Worm (Caenorhabditis elegans) whole organism, L4 larva: ENCODE data around the gene F13A2.2.
A peak's percentile ranks its signal among the peaks of the same experiment; 100 is the strongest.

Source experiments
- D1046.2 ChIP-seq: fragments of 200-800 bp; sonication (Bioruptor generic); IDR thresholded peaks from 2 replicates; pipeline ENCODE4 v1.3.6; 2022; ENCODE audit warnings: missing genetic modification characterization, missing compliant biosample characterization
- F49E8.2 ChIP-seq: sonication (generic microtip); optimal IDR thresholded peaks from 2 replicates; lab custom pipeline; 2016; ENCODE audit warnings: missing compliant biosample characterization, mild to moderate bottlenecking, missing genetic modification characterization, borderline replicate concordance
- T20F7.1 ChIP-seq: fragments of 200-800 bp; sonication (Bioruptor generic); optimal IDR thresholded peaks from 2 replicates; lab custom pipeline; 2018; ENCODE audit warnings: mild to moderate bottlenecking, missing genetic modification characterization, missing compliant biosample characterization
- T26A8.4 ChIP-seq: fragments of 200-800 bp; sonication (Bioruptor generic); IDR thresholded peaks from 2 replicates; pipeline ENCODE4 v1.3.6; 2022; ENCODE audit warnings: missing genetic modification characterization, missing compliant biosample characterization
- Y48G9A.11 ChIP-seq: fragments of 200-800 bp; sonication (Bioruptor generic); IDR thresholded peaks from 2 replicates; pipeline ENCODE4 v1.3.6; 2022; ENCODE audit warnings: missing genetic modification reagents, missing genetic modification characterization, missing compliant biosample characterization
- Y75B8A.6 ChIP-seq: fragments of 200-800 bp; sonication (Bioruptor generic); IDR thresholded peaks from 2 replicates; pipeline ENCODE4 v1.3.6; 2022; ENCODE audit warnings: missing genetic modification reagents, missing genetic modification characterization, missing compliant biosample characterization
- ceh-20 ChIP-seq: fragments of 200-800 bp; sonication (Bioruptor generic); IDR thresholded peaks from 2 replicates; pipeline ENCODE4 v1.3.6; 2022; ENCODE audit warnings: missing genetic modification reagents, missing genetic modification characterization, missing compliant biosample characterization
- ceh-82 ChIP-seq: sonication (generic microtip); optimal IDR thresholded peaks from 2 replicates; lab custom pipeline; 2017; ENCODE audit warnings: missing biosample characterization, missing genetic modification characterization
- dpl-1 ChIP-seq: fragments of 150-350 bp; optimal IDR thresholded peaks from 2 replicates; lab custom pipeline; 2014; ENCODE audit warnings: missing biosample characterization, missing genetic modification reagents, missing genetic modification characterization
- duxl-1 ChIP-seq: sonication (generic microtip); optimal IDR thresholded peaks from 2 replicates; lab custom pipeline; 2016; ENCODE audit warnings: mild to moderate bottlenecking, missing genetic modification characterization, moderate library complexity, missing compliant biosample characterization; ENCODE audit not compliant: poor library complexity
- dve-1 ChIP-seq: sonication (generic microtip); optimal IDR thresholded peaks from 2 replicates; lab custom pipeline; 2017; ENCODE audit warnings: antibody characterized with exemption, mild to moderate bottlenecking, missing genetic modification characterization, missing compliant biosample characterization; ENCODE audit not compliant: insufficient read depth
- fos-1 ChIP-seq: fragments of 150-350 bp; optimal IDR thresholded peaks from 2 replicates; lab custom pipeline; 2014; ENCODE audit warnings: missing biosample characterization, missing genetic modification characterization
- hif-1 ChIP-seq, 2 experiments: sonication (generic microtip); optimal IDR thresholded peaks; 2 replicates each; lab custom pipeline; 2016 to 2017; ENCODE audit warnings: missing compliant biosample characterization in 2 of 2, missing genetic modification characterization in 2 of 2, missing genetic modification reagents in 2 of 2, missing genotype in 2 of 2, mild to moderate bottlenecking in 1 of 2
- hlh-11 ChIP-seq: fragments of 200-800 bp; sonication (Bioruptor generic); optimal IDR thresholded peaks from 2 replicates; lab custom pipeline; 2018; ENCODE audit warnings: mild to moderate bottlenecking, missing genetic modification characterization, missing compliant biosample characterization
- hlh-30 ChIP-seq: sonication (generic microtip); optimal IDR thresholded peaks from 2 replicates; lab custom pipeline; 2017; ENCODE audit warnings: antibody characterized with exemption, mild to moderate bottlenecking, missing genetic modification characterization, missing compliant biosample characterization; ENCODE audit not compliant: insufficient read depth
- hmg-1.1 ChIP-seq: fragments of 200-800 bp; sonication (Bioruptor generic); IDR thresholded peaks from 2 replicates; pipeline ENCODE4 v1.3.6; 2022; ENCODE audit warnings: missing genetic modification reagents, missing genetic modification characterization, missing compliant biosample characterization
- lin-38 ChIP-seq: fragments of 200-800 bp; sonication (Bioruptor generic); IDR thresholded peaks from 2 replicates; pipeline ENCODE4 v1.3.6; 2022; ENCODE audit warnings: missing genetic modification reagents, missing genetic modification characterization, missing compliant biosample characterization
- lsy-2 ChIP-seq, 2 experiments: fragments of 150-350 bp in 1 of 2; sonication (generic microtip) in 1 of 2; optimal IDR thresholded peaks; 2 replicates each; lab custom pipeline; 2014 to 2017; ENCODE audit warnings: missing biosample characterization in 2 of 2, missing genetic modification characterization in 2 of 2
- madf-9 ChIP-seq: fragments of 200-800 bp; sonication (Bioruptor generic); conservative IDR thresholded peaks from 2 replicates; pipeline ENCODE4 v1.3.6; 2022; ENCODE audit warnings: missing genetic modification reagents, missing genetic modification characterization, missing compliant biosample characterization
- mdl-1 ChIP-seq, 2 experiments: fragments of 150-350 bp in 1 of 2; sonication (generic microtip) in 1 of 2; optimal IDR thresholded peaks; 2 replicates each; lab custom pipeline; 2014 to 2017; ENCODE audit warnings: missing biosample characterization in 2 of 2, missing genetic modification characterization in 2 of 2
- mep-1 ChIP-seq: fragments of 150-350 bp; sonication (generic microtip); optimal IDR thresholded peaks from 3 replicates; lab custom pipeline; 2014; ENCODE audit warnings: missing biosample characterization, missing genetic modification characterization
- mes-2 ChIP-seq: sonication (generic microtip); optimal IDR thresholded peaks from 2 replicates; lab custom pipeline; 2016; ENCODE audit warnings: missing genotype, mild to moderate bottlenecking, missing genetic modification characterization, missing compliant biosample characterization; ENCODE audit not compliant: poor library complexity, severe bottlenecking
- nhr-25 ChIP-seq: sonication (generic microtip); optimal IDR thresholded peaks from 2 replicates; lab custom pipeline; 2017; ENCODE audit warnings: missing genetic modification characterization, mild to moderate bottlenecking, missing compliant biosample characterization, antibody characterized with exemption, moderate library complexity, borderline replicate concordance; ENCODE audit not compliant: insufficient read depth
- nhr-28 ChIP-seq: fragments of 150-350 bp; optimal IDR thresholded peaks from 2 replicates; lab custom pipeline; 2014; ENCODE audit warnings: missing biosample characterization, missing genetic modification characterization
- pha-4 ChIP-seq, 2 experiments: fragments of 150-350 bp in 1 of 2; fragments of 200-800 bp in 1 of 2; sonication (Bioruptor generic) in 1 of 2; IDR thresholded peaks in 1 of 2; optimal IDR thresholded peaks in 1 of 2; 2 replicates each; pipeline versions ENCODE4 v1.3.6 to Lab custom; 2014 to 2022; ENCODE audit warnings: missing genetic modification characterization in 2 of 2, missing genetic modification reagents in 2 of 2, missing biosample characterization in 1 of 2, missing compliant biosample characterization in 1 of 2
- pqm-1 ChIP-seq: sonication (generic microtip); optimal IDR thresholded peaks from 2 replicates; lab custom pipeline; 2017; ENCODE audit warnings: missing biosample characterization, missing genetic modification characterization
- set-16 ChIP-seq: fragments of 200-800 bp; sonication (Bioruptor generic); IDR thresholded peaks from 2 replicates; pipeline ENCODE4 v1.3.6; 2022; ENCODE audit warnings: missing genetic modification reagents, missing genetic modification characterization, missing compliant biosample characterization
- tra-1 ChIP-seq: fragments of 200-800 bp; sonication (Bioruptor generic); IDR thresholded peaks from 2 replicates; pipeline ENCODE4 v1.3.6; 2022; ENCODE audit warnings: missing genetic modification reagents, missing genetic modification characterization, missing compliant biosample characterization
- zfp-3 ChIP-seq: fragments of 200-800 bp; sonication (Bioruptor generic); conservative IDR thresholded peaks from 2 replicates; pipeline ENCODE4 v1.3.6; 2022; ENCODE audit warnings: missing genetic modification reagents, missing genetic modification characterization, missing compliant biosample characterization
- ztf-7 ChIP-seq: fragments of 150-350 bp; optimal IDR thresholded peaks from 2 replicates; lab custom pipeline; 2014; ENCODE audit warnings: missing biosample characterization, missing genetic modification characterization

The F13A2.2 gene

DNA sequence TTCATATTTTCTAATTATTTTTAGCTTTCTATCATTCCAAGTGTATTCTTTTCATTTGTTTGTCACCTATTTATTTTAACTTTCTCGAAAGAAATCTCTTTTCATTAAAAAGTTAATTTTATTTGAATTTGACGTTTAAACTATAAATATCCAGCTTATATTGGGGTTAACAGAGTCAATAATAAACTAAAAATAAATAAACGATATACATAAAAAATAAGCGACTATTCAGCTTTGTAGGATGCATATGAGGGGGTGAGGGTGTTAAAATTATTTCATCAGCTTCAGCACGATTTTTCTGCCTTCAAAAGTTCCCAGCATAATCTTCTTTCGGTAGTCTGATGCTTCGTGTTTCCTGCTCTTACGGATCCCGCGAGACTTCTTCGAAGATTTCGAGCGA, 10.7 kb downstream of the F13A2.2 start:
- TF ChIP-seq D1046.2 (GFP tag; lab: Robert Waterston, UW) (no peak), lin-38 (GFP tag; lab: Robert Waterston, UW) (peak; percentile 42)

DNA sequence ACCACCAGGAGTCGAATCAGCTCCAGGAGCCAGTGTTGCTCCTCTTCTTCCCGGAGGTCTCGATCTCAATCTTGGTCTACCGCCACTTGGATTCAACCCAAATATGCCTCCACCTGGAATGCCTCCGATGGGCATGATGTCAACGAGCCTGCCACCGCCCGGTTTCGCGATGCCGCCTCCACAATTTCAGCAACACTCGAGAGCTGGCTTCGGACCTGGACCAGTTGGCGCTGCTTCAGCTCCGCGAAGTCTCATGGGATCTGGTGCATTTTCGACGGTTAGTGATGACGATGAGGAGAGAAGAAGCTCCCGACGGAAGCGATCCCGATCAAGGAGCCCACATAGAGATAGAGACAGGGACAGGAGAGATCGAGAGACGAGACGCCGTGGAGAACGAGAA, 11.4 kb downstream of the F13A2.2 start:
- TF ChIP-seq duxl-1 (no peak), set-16 (GFP tag; lab: Robert Waterston, UW) (peak; percentile 88), zfp-3 (no peak), ztf-7 (no peak), T26A8.4 (GFP tag; lab: Robert Waterston, UW) (no peak)

DNA sequence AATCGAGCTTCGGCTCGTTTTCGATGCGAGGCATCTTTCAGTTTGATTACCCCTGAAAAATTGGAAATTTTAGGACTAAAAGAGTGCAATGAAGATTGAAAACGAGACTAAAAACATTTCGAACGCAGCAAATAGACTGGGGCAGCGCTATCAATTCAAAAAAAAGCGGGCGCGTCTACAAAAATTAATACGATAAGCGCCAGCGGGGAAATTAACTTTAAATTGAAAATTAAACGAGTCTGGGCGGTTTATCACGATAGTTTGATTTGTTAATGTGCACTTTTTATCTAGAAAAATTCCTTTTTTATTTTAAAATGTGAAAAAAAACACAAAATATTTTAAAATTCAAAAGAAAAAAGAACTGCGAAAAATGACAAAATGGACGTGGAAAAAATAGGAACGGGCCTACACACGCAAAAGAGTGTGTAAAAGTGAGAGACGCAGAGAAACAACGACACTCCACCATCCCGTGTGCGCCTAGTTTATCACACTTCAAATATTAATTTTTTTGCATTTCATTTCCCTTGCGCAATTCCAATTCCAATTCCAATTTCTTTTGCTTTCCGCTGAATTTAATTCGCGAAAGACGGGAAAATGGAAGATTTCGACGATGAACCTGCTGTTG, 13.0 kb downstream of the F13A2.2 start, which contains the start of the genes gmpr-1 and fipp-1:
Gene gmpr-1 (minus strand): TSS at position 75 of the 625 bp plus-strand sequence.
Gene fipp-1 (plus strand): TSS at position 499 of the 625 bp plus-strand sequence.
- peak; percentile 99 for TF ChIP-seq T20F7.1 (GFP tag; lab: Kevin White, UChicago)
- TF ChIP-seq mdl-1 (tag; optimal IDR thresholded peaks at IDR 0.05; lab: Kevin White, UChicago) = peak in 1 of 2 experiments; percentile 8
- TF ChIP-seq ceh-82 = no peak
- peak; percentile 60 for TF ChIP-seq mes-2 (tag; lab: Kevin White, UChicago)
- TF ChIP-seq tra-1 (GFP tag; lab: Robert Waterston, UW) = no peak
- no peak for TF ChIP-seq nhr-28 (tag; lab: Kevin White, UChicago)
- TF ChIP-seq pqm-1 (tag; lab: Kevin White, UChicago) = peak; percentile 67
- TF ChIP-seq hmg-1.1 (GFP tag; lab: Robert Waterston, UW) = peak; percentile 53
- peak; percentile 51 for TF ChIP-seq dve-1 (tag; lab: Kevin White, UChicago)
- TF ChIP-seq ceh-20 (GFP tag; lab: Robert Waterston, UW) = no peak
- TF ChIP-seq pha-4 (GFP tag; IDR thresholded peaks at IDR 0.05; lab: Robert Waterston, UW) = 0 out of 2 replicates have a peak, but pooled peaks have one; percentile 26
- TF ChIP-seq pha-4 (tag; optimal IDR thresholded peaks at IDR 0.05; lab: Kevin White, UChicago) = no peak
- peak; percentile 31; the same call in 1 of the 2 replicates for TF ChIP-seq lin-38 (GFP tag; lab: Robert Waterston, UW)
- peak; percentile 80 for TF ChIP-seq Y48G9A.11 (GFP tag; lab: Robert Waterston, UW)
- peak in 1 of 2 experiments; percentile 73 for TF ChIP-seq lsy-2 (tag; optimal IDR thresholded peaks at IDR 0.05; lab: Kevin White, UChicago)
- TF ChIP-seq mep-1 (tag; lab: Kevin White, UChicago) = no peak
- no peak for TF ChIP-seq ztf-7
- no peak for TF ChIP-seq F49E8.2 (tag; lab: Kevin White, UChicago)
- peak; percentile 5 for TF ChIP-seq nhr-25 (tag; lab: Kevin White, UChicago)
- TF ChIP-seq hlh-11 (tag; lab: Kevin White, UChicago) = peak; percentile 23
- peak; percentile 42 for TF ChIP-seq hlh-30 (tag; lab: Kevin White, UChicago)
- TF ChIP-seq madf-9 = no peak
- TF ChIP-seq hif-1 (tag; optimal IDR thresholded peaks at IDR 0.05; lab: Kevin White, UChicago) = peak in 1 of 2 experiments; percentile 21
- TF ChIP-seq dpl-1 (GFP tag; lab: Kevin White, UChicago) = peak; percentile 67
- no peak for TF ChIP-seq D1046.2 (GFP tag; lab: Robert Waterston, UW)
- TF ChIP-seq, all 104 proteins: peak for 15

DNA sequence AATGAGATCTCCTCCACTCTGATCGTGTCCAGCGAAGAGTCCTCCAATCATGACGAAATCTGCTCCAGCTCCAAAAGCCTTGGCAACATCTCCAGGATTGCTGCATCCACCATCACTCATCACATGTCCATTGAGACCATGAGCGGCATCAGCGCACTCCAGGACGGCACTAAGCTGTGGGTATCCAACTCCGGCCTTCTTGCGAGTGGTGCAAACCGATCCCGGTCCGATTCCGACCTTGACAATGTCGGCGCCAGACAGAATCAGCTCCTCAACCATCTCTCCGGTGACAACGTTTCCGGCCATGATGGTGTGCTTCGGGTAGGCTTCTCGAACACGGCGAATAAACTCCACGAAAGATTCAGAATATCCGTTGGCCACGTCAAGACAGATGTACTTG, 13.9 kb downstream of the F13A2.2 start:
- no peak for TF ChIP-seq fos-1 (tag; lab: Kevin White, UChicago)
- TF ChIP-seq Y75B8A.6 (GFP tag; lab: Robert Waterston, UW) = no peak
- peak; percentile 55; the same call in 1 of the 2 replicates for TF ChIP-seq set-16 (GFP tag; lab: Robert Waterston, UW)
